Worm (Caenorhabditis elegans) whole organism, young adult: ENCODE measurements around the gene btb-6.

Source experiments
- ceh-27 ChIP-seq: fragments of 200-800 bp; sonication (Bioruptor generic); optimal IDR thresholded peaks from 2 replicates; lab custom pipeline; 2018; ENCODE audit warnings: mild to moderate bottlenecking, missing genetic modification characterization, moderate library complexity, missing compliant biosample characterization
- ceh-58 ChIP-seq: fragments of 200-800 bp; sonication (Bioruptor generic); IDR thresholded peaks from 2 replicates; pipeline ENCODE4 v1.3.6; 2022; ENCODE audit warnings: missing genetic modification characterization, missing compliant biosample characterization
- egl-44 ChIP-seq: fragments of 200-800 bp; sonication (Bioruptor generic); IDR thresholded peaks from 2 replicates; pipeline ENCODE4 v1.3.6; 2022; ENCODE audit warnings: missing genetic modification reagents, missing genetic modification characterization, missing compliant biosample characterization
- gei-17 ChIP-seq: fragments of 200-800 bp; sonication (Bioruptor generic); optimal IDR thresholded peaks from 2 replicates; lab custom pipeline; 2018; ENCODE audit warnings: mild to moderate bottlenecking, missing genetic modification characterization, missing compliant biosample characterization
- him-1 ChIP-seq: sonication (generic microtip); optimal IDR thresholded peaks from 2 replicates; lab custom pipeline; 2016; ENCODE audit warnings: missing genotype, missing genetic modification reagents, missing genetic modification characterization, missing compliant biosample characterization
- hlh-12 ChIP-seq: sonication (generic microtip); optimal IDR thresholded peaks from 2 replicates; lab custom pipeline; 2016; ENCODE audit warnings: missing genetic modification characterization, missing compliant biosample characterization
- lin-35 ChIP-seq, 3 experiments: fragments of 150-350 bp in 2 of 3; sonication (generic microtip) in 1 of 3; optimal IDR thresholded peaks; 2 replicates each; lab custom pipeline; 2014 to 2018; ENCODE audit warnings: missing biosample characterization in 3 of 3, missing genetic modification characterization in 3 of 3, missing genetic modification reagents in 3 of 3
- mes-4 ChIP-seq: sonication (generic microtip); optimal IDR thresholded peaks from 2 replicates; lab custom pipeline; 2016; ENCODE audit warnings: missing genotype, missing genetic modification characterization, missing compliant biosample characterization
- pha-4 ChIP-seq: fragments of 150-350 bp; sonication (generic microtip); optimal IDR thresholded peaks from 2 replicates; lab custom pipeline; 2014; ENCODE audit warnings: missing biosample characterization, missing genetic modification reagents, missing genetic modification characterization
- sea-2 ChIP-seq: fragments of 200-800 bp; sonication (Bioruptor generic); IDR thresholded peaks from 2 replicates; pipeline ENCODE4 v1.3.6; 2022; ENCODE audit warnings: missing genetic modification characterization, missing compliant biosample characterization
- snpc-4 ChIP-seq, 5 experiments: fragments of 150-350 bp in 1 of 5; sonication (generic microtip) in 4 of 5; optimal IDR thresholded peaks; 2 replicates each; lab custom pipeline; 2014 to 2018; ENCODE audit warnings: missing genetic modification characterization in 5 of 5, missing biosample characterization in 3 of 5, antibody characterized with exemption in 2 of 5, mild to moderate bottlenecking in 2 of 5, missing compliant biosample characterization in 2 of 5, missing genotype in 2 of 5, moderate library complexity in 2 of 5, missing genetic modification reagents in 1 of 5
- tbx-9 ChIP-seq: sonication (generic microtip); optimal IDR thresholded peaks from 2 replicates; lab custom pipeline; 2016; ENCODE audit warnings: borderline replicate concordance, missing genetic modification characterization, inconsistent platforms, missing compliant biosample characterization

ce11 chrII:1691011-1691410 lies 24.1 kb upstream of the btb-6 start, which contains the start of gene fbxc-22:
- TF ChIP-seq hlh-12 (tag; lab: Kevin White, UChicago) = no peak
- no peak for TF ChIP-seq lin-35 (GFP tag; optimal IDR thresholded peaks at IDR 0.05; lab: Kevin White, UChicago)
- no peak for TF ChIP-seq tbx-9 (tag; lab: Kevin White, UChicago)
- no peak for TF ChIP-seq egl-44
- TF ChIP-seq snpc-4 (GFP tag; optimal IDR thresholded peaks at IDR 0.05; lab: Kevin White, UChicago) = no peak
- no peak for TF ChIP-seq snpc-4 (tag; optimal IDR thresholded peaks at IDR 0.05; lab: Kevin White, UChicago)
- TF ChIP-seq ceh-58 (GFP tag; lab: Robert Waterston, UW) = no peak
- no peak for TF ChIP-seq mes-4
- TF ChIP-seq ceh-27 (GFP tag; lab: Kevin White, UChicago) = no peak
- no peak for TF ChIP-seq gei-17
- no peak for TF ChIP-seq pha-4 (tag; lab: Kevin White, UChicago)
- no peak for TF ChIP-seq sea-2 (GFP tag; lab: Robert Waterston, UW)
- TF ChIP-seq him-1 = no peak
